Fruit fly (Drosophila melanogaster): Measurements from ENCODE around the gene Sqor.

DNA sequence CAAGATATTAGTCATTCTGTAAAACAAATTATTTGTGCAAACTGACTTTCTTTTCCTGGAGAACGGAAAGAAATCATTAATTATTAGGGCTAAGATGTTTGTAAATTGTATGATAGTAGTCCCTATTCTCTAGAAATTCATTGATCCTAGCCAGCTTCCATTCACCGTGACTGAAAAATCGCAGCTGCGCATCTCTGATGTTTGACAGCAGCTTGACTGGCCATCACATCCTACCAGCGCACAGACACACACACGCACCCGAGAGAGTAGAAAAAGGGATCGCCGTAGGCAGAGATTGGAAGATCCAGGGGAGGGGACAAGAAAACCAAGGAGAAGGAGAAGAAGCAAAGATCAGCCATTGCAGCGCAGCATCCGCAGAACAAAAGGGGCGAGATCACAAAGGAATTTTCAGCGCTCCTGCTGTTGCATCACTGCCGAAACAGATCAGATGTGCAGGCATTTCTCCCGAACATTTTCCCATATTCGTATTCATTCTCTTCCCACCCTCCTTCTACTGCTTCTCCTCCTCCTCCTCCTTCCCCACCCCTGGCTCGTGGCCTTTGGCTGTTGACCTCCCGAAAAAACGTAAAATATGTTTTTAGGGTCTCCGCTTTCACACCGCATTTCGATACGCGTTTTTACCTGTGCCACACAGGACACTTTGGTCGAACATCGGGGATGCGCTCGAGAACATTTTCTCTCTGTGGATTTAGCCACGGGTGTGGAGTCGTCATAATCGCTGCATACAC, 13.1 kb downstream of the Sqor start:
- TF ChIP-seq h (optimal IDR thresholded peaks at IDR 0.05) (no peak), psq (optimal IDR thresholded peaks at IDR 0.05) (no peak), Myc (optimal IDR thresholded peaks at IDR 0.05) (no peak), insv (optimal IDR thresholded peaks at IDR 0.05) (no peak)

Measured in Kc167 (cell line).